Fruit fly (Drosophila melanogaster) whole organism, embryonic: ENCODE measurements around the gene Usp10.
A peak's percentile ranks its signal among the peaks of the same experiment; 100 is the strongest.

ENCODE experiments used
- Asciz ChIP-seq: fragments of 200-800 bp; sonication (Bioruptor generic); optimal IDR thresholded peaks from 2 replicates; lab custom pipeline; 2017; ENCODE audit warnings: missing biosample characterization, mild to moderate bottlenecking, missing genetic modification characterization, missing genetic modification reagents
- B-H1 ChIP-seq: fragments of 200-800 bp; sonication (Bioruptor generic); IDR thresholded peaks from 3 replicates; pipeline ENCODE4 v1.3.6; 2022; ENCODE audit warnings: missing biosample characterization, missing genetic modification characterization
- BtbVII ChIP-seq: fragments of 200-800 bp; sonication (Bioruptor generic); optimal IDR thresholded peaks from 3 replicates; lab custom pipeline; 2017; ENCODE audit warnings: missing biosample characterization, mild to moderate bottlenecking, missing genetic modification characterization
- CG10274 ChIP-seq: fragments of 200-800 bp; sonication (Bioruptor generic); optimal IDR thresholded peaks from 3 replicates; lab custom pipeline; 2017; ENCODE audit warnings: missing biosample characterization, mild to moderate bottlenecking, missing genetic modification characterization
- CG10543 ChIP-seq: fragments of 200-800 bp; sonication (Bioruptor generic); optimal IDR thresholded peaks from 3 replicates; lab custom pipeline; 2017; ENCODE audit warnings: missing biosample characterization, mild to moderate bottlenecking, missing genetic modification characterization, moderate library complexity
- CG10565 ChIP-seq: fragments of 200-800 bp; sonication (Bioruptor generic); optimal IDR thresholded peaks from 3 replicates; lab custom pipeline; 2016; ENCODE audit warnings: missing biosample characterization, mild to moderate bottlenecking, missing genetic modification characterization
- CG10959 ChIP-seq: fragments of 200-800 bp; sonication (Bioruptor generic); IDR thresholded peaks from 2 replicates; pipeline ENCODE4 v1.3.6; 2022; ENCODE audit warnings: missing biosample characterization, missing genetic modification characterization
- CG11085 ChIP-seq: fragments of 200-800 bp; sonication (Bioruptor generic); IDR thresholded peaks from 2 replicates; pipeline ENCODE4 v1.3.6; 2022; ENCODE audit warnings: missing biosample characterization, missing genetic modification characterization
- CG11723 ChIP-seq: fragments of 200-800 bp; sonication (Bioruptor generic); optimal IDR thresholded peaks from 2 replicates; lab custom pipeline; 2017; ENCODE audit warnings: missing biosample characterization, mild to moderate bottlenecking, missing genetic modification characterization
- CG12299 ChIP-seq: fragments of 200-800 bp; sonication (Bioruptor generic); optimal IDR thresholded peaks from 2 replicates; lab custom pipeline; 2018; ENCODE audit warnings: missing biosample characterization, mild to moderate bottlenecking, missing genetic modification characterization
- CG14860 ChIP-seq: fragments of 200-800 bp; sonication (Bioruptor generic); IDR thresholded peaks from 3 replicates; pipeline ENCODE4 v1.3.6; 2022; ENCODE audit warnings: missing biosample characterization, missing genetic modification characterization; ENCODE audit not compliant: partially characterized antibody
- CG16779 ChIP-seq: fragments of 200-800 bp; sonication (Bioruptor generic); IDR thresholded peaks from 2 replicates; pipeline ENCODE4 v1.3.6; 2022; ENCODE audit warnings: missing biosample characterization, missing genetic modification characterization
- CG17361 ChIP-seq: fragments of 200-800 bp; sonication (Bioruptor generic); IDR thresholded peaks from 3 replicates; pipeline ENCODE4 v1.3.6; 2022; ENCODE audit warnings: missing biosample characterization, missing genetic modification characterization
- CG17912 ChIP-seq: fragments of 200-800 bp; sonication (Bioruptor generic); optimal IDR thresholded peaks from 2 replicates; lab custom pipeline; 2018; ENCODE audit warnings: missing biosample characterization, mild to moderate bottlenecking, missing genetic modification characterization
- CG18599 ChIP-seq: fragments of 200-800 bp; sonication (Bioruptor generic); optimal IDR thresholded peaks from 3 replicates; lab custom pipeline; 2017; ENCODE audit warnings: missing biosample characterization, missing genetic modification characterization, mild to moderate bottlenecking, moderate library complexity, missing genetic modification reagents
- CG3163 ChIP-seq: fragments of 200-800 bp; sonication (Bioruptor generic); optimal IDR thresholded peaks from 3 replicates; lab custom pipeline; 2016; ENCODE audit warnings: missing biosample characterization, missing genetic modification characterization
- CG34376 ChIP-seq: fragments of 200-800 bp; sonication (Bioruptor generic); optimal IDR thresholded peaks from 2 replicates; lab custom pipeline; 2018; ENCODE audit warnings: missing biosample characterization, mild to moderate bottlenecking, missing genetic modification characterization
- CG34422 ChIP-seq: fragments of 200-800 bp; sonication (Bioruptor generic); IDR thresholded peaks from 3 replicates; pipeline ENCODE4 v1.3.6; 2022; ENCODE audit warnings: missing biosample characterization, missing genetic modification characterization
- CG4820 ChIP-seq: fragments of 200-800 bp; sonication (Bioruptor generic); optimal IDR thresholded peaks from 3 replicates; lab custom pipeline; 2016; ENCODE audit warnings: missing biosample characterization, missing genetic modification characterization
- CG8765 ChIP-seq: fragments of 200-800 bp; sonication (Bioruptor generic); IDR thresholded peaks from 2 replicates; pipeline ENCODE4 v1.3.6; 2022; ENCODE audit warnings: missing biosample characterization, missing genetic modification characterization
- Dad ChIP-seq: fragments of 200-800 bp; sonication (Bioruptor generic); optimal IDR thresholded peaks from 3 replicates; lab custom pipeline; 2016; ENCODE audit warnings: missing biosample characterization, missing genetic modification characterization
- Doc2 ChIP-seq: fragments of 200-800 bp; sonication (Bioruptor generic); IDR thresholded peaks from 2 replicates; pipeline ENCODE4 v1.3.6; 2022; ENCODE audit warnings: missing biosample characterization, missing genetic modification characterization
- Doc3 ChIP-seq: fragments of 200-800 bp; sonication (Bioruptor generic); IDR thresholded peaks from 3 replicates; pipeline ENCODE4 v1.3.6; 2022; ENCODE audit warnings: missing biosample characterization, missing genetic modification characterization; ENCODE audit not compliant: partially characterized antibody
- GATAe ChIP-seq: fragments of 200-800 bp; sonication (Bioruptor generic); conservative IDR thresholded peaks from 2 replicates; pipeline ENCODE4 v1.3.6; 2022; ENCODE audit warnings: missing biosample characterization, missing genetic modification characterization
- HHEX ChIP-seq: fragments of 200-800 bp; sonication (Bioruptor generic); optimal IDR thresholded peaks from 3 replicates; lab custom pipeline; 2017; ENCODE audit warnings: missing biosample characterization, mild to moderate bottlenecking, missing genetic modification characterization, missing genetic modification reagents
- HLHmδ ChIP-seq: fragments of 200-800 bp; sonication (Bioruptor generic); optimal IDR thresholded peaks from 2 replicates; lab custom pipeline; 2018; ENCODE audit warnings: missing biosample characterization, mild to moderate bottlenecking, missing genetic modification characterization, moderate library complexity
- Hey ChIP-seq: fragments of 200-800 bp; sonication (Bioruptor generic); optimal IDR thresholded peaks from 3 replicates; lab custom pipeline; 2018; ENCODE audit warnings: missing biosample characterization, mild to moderate bottlenecking, missing genetic modification characterization
- HmgZ ChIP-seq: fragments of 200-800 bp; sonication (Bioruptor generic); optimal IDR thresholded peaks from 2 replicates; lab custom pipeline; 2018; ENCODE audit warnings: missing biosample characterization, mild to moderate bottlenecking, missing genetic modification characterization
- Hr3 ChIP-seq: fragments of 200-800 bp; sonication (Bioruptor generic); optimal IDR thresholded peaks from 3 replicates; lab custom pipeline; 2016; ENCODE audit warnings: missing biosample characterization, missing genetic modification characterization
- MTF-1 ChIP-seq: fragments of 200-800 bp; sonication (Bioruptor generic); optimal IDR thresholded peaks from 2 replicates; lab custom pipeline; 2018; ENCODE audit warnings: missing biosample characterization, mild to moderate bottlenecking, missing genetic modification characterization, borderline replicate concordance
- NfI ChIP-seq: fragments of 200-800 bp; sonication (Bioruptor generic); optimal IDR thresholded peaks from 3 replicates; lab custom pipeline; 2018; ENCODE audit warnings: missing biosample characterization, mild to moderate bottlenecking, missing genetic modification characterization, moderate library complexity
- Optix ChIP-seq: fragments of 200-800 bp; sonication (Bioruptor generic); IDR thresholded peaks from 3 replicates; pipeline ENCODE4 v1.3.6; 2022; ENCODE audit warnings: missing biosample characterization, missing genetic modification characterization
- ci ChIP-seq: fragments of 200-800 bp; sonication (Bioruptor generic); IDR thresholded peaks from 3 replicates; pipeline ENCODE4 v1.3.6; 2022; ENCODE audit warnings: missing biosample characterization, missing genetic modification characterization
- crol ChIP-seq: fragments of 200-800 bp; sonication (Bioruptor generic); IDR thresholded peaks from 2 replicates; pipeline ENCODE4 v1.3.6; 2022; ENCODE audit warnings: missing biosample characterization, missing genetic modification characterization
- cwo ChIP-seq: fragments of 200-800 bp; sonication (Bioruptor generic); optimal IDR thresholded peaks from 3 replicates; lab custom pipeline; 2017; ENCODE audit warnings: missing biosample characterization, missing genetic modification characterization, mild to moderate bottlenecking, moderate library complexity, missing genetic modification reagents
- exex ChIP-seq: fragments of 200-800 bp; sonication (Bioruptor generic); optimal IDR thresholded peaks from 4 replicates; lab custom pipeline; 2018; ENCODE audit warnings: missing biosample characterization, mild to moderate bottlenecking, missing genetic modification characterization, moderate library complexity
- grn ChIP-seq: fragments of 200-800 bp; sonication (Bioruptor generic); optimal IDR thresholded peaks from 3 replicates; lab custom pipeline; 2017; ENCODE audit warnings: missing biosample characterization, missing genetic modification characterization
- jing ChIP-seq: fragments of 200-800 bp; sonication (Bioruptor generic); optimal IDR thresholded peaks from 2 replicates; lab custom pipeline; 2018; ENCODE audit warnings: missing biosample characterization, mild to moderate bottlenecking, missing genetic modification characterization
- kah ChIP-seq: fragments of 200-800 bp; sonication (Bioruptor generic); optimal IDR thresholded peaks from 2 replicates; lab custom pipeline; 2018; ENCODE audit warnings: missing biosample characterization, mild to moderate bottlenecking, missing genetic modification characterization
- lab ChIP-seq: fragments of 200-800 bp; sonication (Bioruptor generic); optimal IDR thresholded peaks from 3 replicates; lab custom pipeline; 2017; ENCODE audit warnings: missing biosample characterization, missing genetic modification characterization, mild to moderate bottlenecking, moderate library complexity, missing genetic modification reagents
- lmd ChIP-seq: fragments of 200-800 bp; sonication (Bioruptor generic); IDR thresholded peaks from 2 replicates; pipeline ENCODE4 v1.3.6; 2022; ENCODE audit warnings: missing biosample characterization, missing genetic modification characterization
- onecut ChIP-seq: fragments of 200-800 bp; sonication (Bioruptor generic); IDR thresholded peaks from 2 replicates; pipeline ENCODE4 v1.3.6; 2022; ENCODE audit warnings: missing biosample characterization, missing genetic modification characterization
- pzg ChIP-seq: fragments of 200-800 bp; sonication (Bioruptor generic); optimal IDR thresholded peaks from 3 replicates; lab custom pipeline; 2018; ENCODE audit warnings: missing biosample characterization, mild to moderate bottlenecking, missing genetic modification characterization, moderate library complexity
- rib ChIP-seq: fragments of 200-800 bp; sonication (Bioruptor generic); IDR thresholded peaks from 2 replicates; pipeline ENCODE4 v1.3.6; 2022; ENCODE audit warnings: missing biosample characterization, missing genetic modification characterization
- stc ChIP-seq: fragments of 200-800 bp; sonication (Bioruptor generic); IDR thresholded peaks from 2 replicates; pipeline ENCODE4 v1.3.6; 2022; ENCODE audit warnings: missing biosample characterization, missing genetic modification characterization
- sug ChIP-seq: fragments of 200-800 bp; optimal IDR thresholded peaks from 2 replicates; lab custom pipeline; 2019; ENCODE audit warnings: missing biosample characterization, mild to moderate bottlenecking, missing genetic modification characterization, moderate library complexity
- tin ChIP-seq: fragments of 200-800 bp; sonication (Bioruptor generic); optimal IDR thresholded peaks from 3 replicates; lab custom pipeline; 2016; ENCODE audit warnings: missing biosample characterization, missing genetic modification characterization
- trh ChIP-seq: fragments of 200-800 bp; sonication (Bioruptor generic); optimal IDR thresholded peaks from 2 replicates; lab custom pipeline; 2016; ENCODE audit warnings: missing biosample characterization, missing genetic modification characterization
- zen2 ChIP-seq: fragments of 200-800 bp; sonication (Bioruptor generic); IDR thresholded peaks from 3 replicates; pipeline ENCODE4 v1.3.6; 2022; ENCODE audit warnings: missing biosample characterization, missing genetic modification characterization; ENCODE audit not compliant: partially characterized antibody
- zfh2 ChIP-seq: fragments of 200-800 bp; sonication (Bioruptor generic); optimal IDR thresholded peaks from 2 replicates; lab custom pipeline; 2016; ENCODE audit warnings: missing biosample characterization, missing genetic modification characterization

Usp10 gene

dm6 chr3L:876087-876486, 4.4 kb downstream of the Usp10 start (continued):
- TF ChIP-seq ci (GFP tag; lab: Robert Waterston, UW) (no peak), CG3163 (no peak), pzg (no peak), kah (GFP tag; lab: Kevin White, UChicago) (no peak), CG11723 (GFP tag; lab: Kevin White, UChicago) (no peak), CG34422 (GFP tag; lab: Robert Waterston, UW) (0 out of 3 replicates have a peak, but pooled peaks have one; percentile 15), B-H1 (GFP tag; lab: Robert Waterston, UW) (no peak), Optix (GFP tag; lab: Robert Waterston, UW) (no peak), CG10959 (GFP tag; lab: Robert Waterston, UW) (no peak), CG10274 (no peak)

- TF ChIP-seq zfh2 (GFP tag; lab: Kevin White, UChicago): no peak
- no peak for TF ChIP-seq HLHmδ (GFP tag; lab: Kevin White, UChicago)
- no peak for TF ChIP-seq Doc2 (GFP tag; lab: Robert Waterston, UW)
- TF ChIP-seq CG17912: peak; percentile 14
- TF ChIP-seq CG16779: 0 out of 2 replicates have a peak, but pooled peaks have one; percentile 15
- 0 out of 2 replicates have a peak, but pooled peaks have one; percentile 18 for TF ChIP-seq stc (GFP tag; lab: Robert Waterston, UW)
- peak; percentile 85 for TF ChIP-seq CG34376
- no peak for TF ChIP-seq NfI (GFP tag; lab: Kevin White, UChicago)
- TF ChIP-seq exex: peak; percentile 93
- no peak for TF ChIP-seq trh (GFP tag; lab: Kevin White, UChicago)
- TF ChIP-seq zen2: no peak
- no peak for TF ChIP-seq lmd (GFP tag; lab: Robert Waterston, UW)
- TF ChIP-seq Hr3: no peak
- TF ChIP-seq GATAe (GFP tag; lab: Robert Waterston, UW): peak; percentile 46; the same call in 1 of the 2 replicates
- TF ChIP-seq BtbVII (GFP tag; lab: Kevin White, UChicago): no peak
- no peak for TF ChIP-seq CG8765 (GFP tag; lab: Robert Waterston, UW)
- no peak for TF ChIP-seq rib (GFP tag; lab: Robert Waterston, UW)
- no peak for TF ChIP-seq CG3163
- no peak for TF ChIP-seq jing (GFP tag; lab: Kevin White, UChicago)
- TF ChIP-seq CG12299 (tag; lab: Kevin White, UChicago): no peak
- TF ChIP-seq cwo (GFP tag; lab: Kevin White, UChicago): no peak
- TF ChIP-seq CG11085 (GFP tag; lab: Robert Waterston, UW): no peak
- no peak for TF ChIP-seq Doc3 (GFP tag; lab: Robert Waterston, UW)
- TF ChIP-seq HmgZ: peak; percentile 7
- peak; percentile 4 for TF ChIP-seq Hey (tag; lab: Kevin White, UChicago)
- no peak for TF ChIP-seq Dad (GFP tag; lab: Kevin White, UChicago)
- TF ChIP-seq CG18599 (GFP tag; lab: Kevin White, UChicago): peak; percentile 25
- peak; percentile 16 for TF ChIP-seq CG10543 (GFP tag; lab: Kevin White, UChicago)
- peak; percentile 84 for TF ChIP-seq sug
- no peak for TF ChIP-seq CG14860 (GFP tag; lab: Robert Waterston, UW)
- peak; percentile 62 for TF ChIP-seq lab (GFP tag; lab: Kevin White, UChicago)
- TF ChIP-seq grn (GFP tag; lab: Kevin White, UChicago): peak; percentile 13
- TF ChIP-seq onecut (GFP tag; lab: Robert Waterston, UW): no peak
- no peak for TF ChIP-seq HHEX
- TF ChIP-seq tin (GFP tag; lab: Kevin White, UChicago): no peak
- TF ChIP-seq MTF-1 (GFP tag; lab: Kevin White, UChicago): no peak
- TF ChIP-seq crol (GFP tag; lab: Robert Waterston, UW): no peak
- TF ChIP-seq CG17361 (GFP tag; lab: Robert Waterston, UW): no peak
- peak; percentile 8 for TF ChIP-seq Asciz (GFP tag; lab: Kevin White, UChicago)
- TF ChIP-seq CG10565 (GFP tag; lab: Kevin White, UChicago): no peak
- TF ChIP-seq CG4820 (GFP tag; lab: Kevin White, UChicago): no peak
Observed at dm6 chr3L:876656-877055, 5.0 kb downstream of the Usp10 start.
